Fruit fly (Drosophila melanogaster) whole organism, adult: ENCODE measurements around the gene Pkd2.

Experiments
- CG11617 ChIP-seq: fragments of 200-800 bp; sonication (Bioruptor generic); optimal IDR thresholded peaks from 2 replicates; lab custom pipeline; 2017; ENCODE audit warnings: mild to moderate bottlenecking, missing biosample characterization, missing genetic modification reagents, missing genetic modification characterization
- CG12768 ChIP-seq: fragments of 200-800 bp; sonication (Bioruptor generic); optimal IDR thresholded peaks from 2 replicates; lab custom pipeline; 2017; ENCODE audit warnings: missing biosample characterization, missing genetic modification characterization, mild to moderate bottlenecking, moderate library complexity, missing genetic modification reagents
- CG14711 ChIP-seq: fragments of 200-800 bp; sonication (Bioruptor generic); optimal IDR thresholded peaks from 2 replicates; lab custom pipeline; 2018; ENCODE audit warnings: missing biosample characterization, mild to moderate bottlenecking, missing genetic modification characterization, moderate library complexity
- CG1620 ChIP-seq: fragments of 200-800 bp; sonication (Bioruptor generic); optimal IDR thresholded peaks from 2 replicates; lab custom pipeline; 2016; ENCODE audit warnings: missing biosample characterization, missing genetic modification characterization
- CG33017 ChIP-seq: fragments of 200-800 bp; sonication (Bioruptor generic); optimal IDR thresholded peaks from 2 replicates; lab custom pipeline; 2018; ENCODE audit warnings: missing biosample characterization, mild to moderate bottlenecking, missing genetic modification characterization, moderate library complexity
- CG5204 ChIP-seq: fragments of 200-800 bp; sonication (Bioruptor generic); optimal IDR thresholded peaks from 2 replicates; lab custom pipeline; 2016; ENCODE audit warnings: missing biosample characterization, missing genetic modification characterization
- CG7045 ChIP-seq: fragments of 200-800 bp; sonication (Bioruptor generic); optimal IDR thresholded peaks from 2 replicates; lab custom pipeline; 2017; ENCODE audit warnings: missing biosample characterization, mild to moderate bottlenecking, missing genetic modification characterization
- CG7101 ChIP-seq: fragments of 200-800 bp; sonication (Bioruptor generic); optimal IDR thresholded peaks from 2 replicates; lab custom pipeline; 2018; ENCODE audit warnings: missing biosample characterization, mild to moderate bottlenecking, missing genetic modification characterization, moderate library complexity
- Clk ChIP-seq: fragments of 200-800 bp; sonication (Bioruptor generic); optimal IDR thresholded peaks from 2 replicates; lab custom pipeline; 2017; ENCODE audit warnings: missing biosample characterization, missing genetic modification characterization
- Crg-1 ChIP-seq: fragments of 200-800 bp; sonication (Bioruptor generic); optimal IDR thresholded peaks from 2 replicates; lab custom pipeline; 2016; ENCODE audit warnings: missing biosample characterization, missing genetic modification characterization
- Hr96 ChIP-seq: fragments of 200-800 bp; sonication (Bioruptor generic); optimal IDR thresholded peaks from 2 replicates; lab custom pipeline; 2016; ENCODE audit warnings: missing biosample characterization, missing genetic modification characterization
- Mnt ChIP-seq: fragments of 200-800 bp; sonication (Bioruptor generic); optimal IDR thresholded peaks from 2 replicates; lab custom pipeline; 2016; ENCODE audit warnings: missing biosample characterization, mild to moderate bottlenecking, missing genetic modification characterization
- bab1 ChIP-seq: fragments of 200-800 bp; sonication (Bioruptor generic); optimal IDR thresholded peaks from 3 replicates; lab custom pipeline; 2019; ENCODE audit warnings: missing biosample characterization, mild to moderate bottlenecking, missing genetic modification characterization, moderate library complexity
- cic ChIP-seq: fragments of 200-800 bp; sonication (Bioruptor generic); optimal IDR thresholded peaks from 2 replicates; lab custom pipeline; 2017; ENCODE audit warnings: missing biosample characterization, mild to moderate bottlenecking, missing genetic modification characterization, moderate library complexity
- cnc ChIP-seq, 2 experiments: fragments of >200 bp; optimal IDR thresholded peaks; 2 replicates each; lab custom pipeline; 2017
- kay ChIP-seq: fragments of 200-800 bp; sonication (Bioruptor generic); peaks from one replicate; lab custom pipeline; 2016; ENCODE audit warnings: missing biosample characterization, missing genetic modification characterization, borderline replicate concordance
- ovo ChIP-seq: fragments of 200-800 bp; sonication (Bioruptor generic); optimal IDR thresholded peaks from 2 replicates; lab custom pipeline; 2016; ENCODE audit warnings: missing biosample characterization, missing genetic modification characterization
- pad ChIP-seq: fragments of 200-800 bp; sonication (Bioruptor generic); optimal IDR thresholded peaks from 3 replicates; lab custom pipeline; 2017; ENCODE audit warnings: missing biosample characterization, missing genetic modification characterization, mild to moderate bottlenecking, moderate library complexity, missing genetic modification reagents
- tj ChIP-seq: fragments of 200-800 bp; sonication (Bioruptor generic); optimal IDR thresholded peaks from 3 replicates; lab custom pipeline; 2017; ENCODE audit warnings: missing biosample characterization, mild to moderate bottlenecking, missing genetic modification characterization, moderate library complexity
- toe ChIP-seq: fragments of 200-800 bp; sonication (Bioruptor generic); optimal IDR thresholded peaks from 2 replicates; lab custom pipeline; 2016; ENCODE audit warnings: missing biosample characterization, missing genetic modification characterization

The Pkd2 gene

dm6 chr2L:12364090-12364489, 34.0 kb upstream of the Pkd2 start:
- TF ChIP-seq pad (GFP tag; lab: Kevin White, UChicago) (no peak), cic (GFP tag; lab: Kevin White, UChicago) (no peak), Crg-1 (GFP tag; lab: Kevin White, UChicago) (no peak), ovo (GFP tag; lab: Kevin White, UChicago) (no peak)

- peak; percentile 49 for TF ChIP-seq CG11617
- TF ChIP-seq bab1 (GFP tag; lab: Kevin White, UChicago) = peak; percentile 68
- TF ChIP-seq CG7045 (GFP tag; lab: Kevin White, UChicago) = peak; percentile 27
- peak; percentile 87 for TF ChIP-seq cic (GFP tag; lab: Kevin White, UChicago)
- TF ChIP-seq CG12768 (GFP tag; lab: Kevin White, UChicago) = peak; percentile 92
- peak; percentile 28 for TF ChIP-seq Clk
- peak in 1 of 2 experiments; percentile 87 for TF ChIP-seq cnc (optimal IDR thresholded peaks at IDR 0.05; lab: Kevin White, UChicago)
- peak; percentile 20 for TF ChIP-seq pad (GFP tag; lab: Kevin White, UChicago)
- TF ChIP-seq Hr96 = peak; percentile 52
- TF ChIP-seq CG14711 = peak; percentile 29
- peak; percentile 48 for TF ChIP-seq CG7101 (tag; lab: Kevin White, UChicago)
- peak; percentile 60 for TF ChIP-seq Mnt
- TF ChIP-seq ovo (GFP tag; lab: Kevin White, UChicago) = peak; percentile 33
- no peak for TF ChIP-seq CG1620 (GFP tag; lab: Kevin White, UChicago)
- TF ChIP-seq Crg-1 (GFP tag; lab: Kevin White, UChicago) = no peak
- peak; percentile 71 for TF ChIP-seq toe (GFP tag; lab: Kevin White, UChicago)
- TF ChIP-seq tj (GFP tag; lab: Kevin White, UChicago) = peak; percentile 81
- peak; percentile 50 for TF ChIP-seq CG5204 (GFP tag; lab: Kevin White, UChicago)
- peak; percentile 71 for TF ChIP-seq CG33017 (tag; lab: Kevin White, UChicago)
- peak; percentile 88 for TF ChIP-seq kay (GFP tag; lab: Kevin White, UChicago)
Measured at dm6 chr2L:12365964-12366482, 32.1 kb upstream of the Pkd2 start.

dm6 chr2L:12369612-12370011, 28.5 kb upstream of the Pkd2 start:
- TF ChIP-seq cnc (optimal IDR thresholded peaks at IDR 0.05; lab: Kevin White, UChicago) (no peak), Crg-1 (GFP tag; lab: Kevin White, UChicago) (peak; percentile 51), Hr96 (peak; percentile 47), CG11617 (no peak), Mnt (peak; percentile 54), CG12768 (GFP tag; lab: Kevin White, UChicago) (peak; percentile 84), CG5204 (GFP tag; lab: Kevin White, UChicago) (peak; percentile 44), Clk (no peak), CG1620 (GFP tag; lab: Kevin White, UChicago) (peak; percentile 36), CG14711 (peak; percentile 49), pad (GFP tag; lab: Kevin White, UChicago) (no peak), CG7045 (GFP tag; lab: Kevin White, UChicago) (peak; percentile 58), ovo (GFP tag; lab: Kevin White, UChicago) (peak; percentile 63), kay (GFP tag; lab: Kevin White, UChicago) (peak; percentile 86), bab1 (GFP tag; lab: Kevin White, UChicago) (no peak), CG33017 (tag; lab: Kevin White, UChicago) (peak; percentile 30), CG7101 (tag; lab: Kevin White, UChicago) (peak; percentile 49), tj (GFP tag; lab: Kevin White, UChicago) (peak; percentile 98), toe (GFP tag; lab: Kevin White, UChicago) (peak; percentile 50), cic (GFP tag; lab: Kevin White, UChicago) (peak; percentile 54)

- TF ChIP-seq cnc (optimal IDR thresholded peaks at IDR 0.05; lab: Kevin White, UChicago) (no peak), Crg-1 (GFP tag; lab: Kevin White, UChicago) (no peak), bab1 (GFP tag; lab: Kevin White, UChicago) (no peak), Clk (no peak), pad (GFP tag; lab: Kevin White, UChicago) (no peak), cic (GFP tag; lab: Kevin White, UChicago) (no peak), toe (GFP tag; lab: Kevin White, UChicago) (no peak)
Measured at dm6 chr2L:12371740-12372139, 26.3 kb upstream of the Pkd2 start.

dm6 chr2L:12372436-12372835, 25.6 kb upstream of the Pkd2 start:
- no peak for TF ChIP-seq cic (GFP tag; lab: Kevin White, UChicago)
- TF ChIP-seq kay (GFP tag; lab: Kevin White, UChicago) = peak; percentile 34

dm6 chr2L:12373559-12373958, 24.5 kb upstream of the Pkd2 start:
- no peak for TF ChIP-seq CG7045 (GFP tag; lab: Kevin White, UChicago)
- no peak for TF ChIP-seq CG7101 (tag; lab: Kevin White, UChicago)
- TF ChIP-seq Hr96 = no peak
- no peak for TF ChIP-seq CG5204 (GFP tag; lab: Kevin White, UChicago)
- TF ChIP-seq Crg-1 (GFP tag; lab: Kevin White, UChicago) = no peak
- no peak for TF ChIP-seq CG12768 (GFP tag; lab: Kevin White, UChicago)
